Fruit fly (Drosophila melanogaster) whole organism, wandering third instar larva: ENCODE results near the gene Nep6.

ENCODE experiments used
- Abd-B ChIP-seq: fragments of >200 bp; optimal IDR thresholded peaks from 2 replicates; lab custom pipeline; 2017; ENCODE audit warnings: missing biosample characterization, missing genetic modification characterization
- CG32264 ChIP-seq: fragments of 200-800 bp; sonication (Bioruptor generic); optimal IDR thresholded peaks from 2 replicates; lab custom pipeline; 2016; ENCODE audit warnings: missing biosample characterization, missing genetic modification characterization
- CG9705 ChIP-seq: fragments of 200-800 bp; sonication (Bioruptor generic); optimal IDR thresholded peaks from 2 replicates; lab custom pipeline; 2018; ENCODE audit warnings: missing biosample characterization, mild to moderate bottlenecking, missing genetic modification characterization
- CrebA ChIP-seq: fragments of 200-800 bp; sonication (Bioruptor generic); optimal IDR thresholded peaks from 2 replicates; lab custom pipeline; 2016; ENCODE audit warnings: missing biosample characterization, mild to moderate bottlenecking, missing genetic modification characterization, borderline replicate concordance
- Dfd ChIP-seq: fragments of >200 bp; optimal IDR thresholded peaks from 2 replicates; lab custom pipeline; 2017; ENCODE audit warnings: missing biosample characterization, missing genetic modification characterization
- Dif ChIP-seq: fragments of 200-275, 200-300 bp; sonication (Bioruptor generic); optimal IDR thresholded peaks from 2 replicates; lab custom pipeline; 2018; ENCODE audit warnings: missing biosample characterization, missing genetic modification characterization; ENCODE audit not compliant: partially characterized antibody
- GATAd ChIP-seq: sonication (Bioruptor generic); optimal IDR thresholded peaks from 2 replicates; lab custom pipeline; 2016; ENCODE audit warnings: missing biosample characterization, missing genetic modification characterization
- HLH106 ChIP-seq: fragments of 200-800 bp; optimal IDR thresholded peaks from 3 replicates; lab custom pipeline; 2019; ENCODE audit warnings: missing biosample characterization, mild to moderate bottlenecking, missing genetic modification characterization, moderate library complexity
- Hnf4 ChIP-seq: fragments of 200-800 bp; sonication (Bioruptor generic); optimal IDR thresholded peaks from 2 replicates; lab custom pipeline; 2016; ENCODE audit warnings: missing biosample characterization, mild to moderate bottlenecking, missing genetic modification characterization
- Hr78 ChIP-seq: fragments of >200 bp; optimal IDR thresholded peaks from 2 replicates; lab custom pipeline; 2017; ENCODE audit warnings: missing biosample characterization, missing genetic modification characterization
- Hr83 ChIP-seq: fragments of 200-300 bp; sonication (Bioruptor generic); optimal IDR thresholded peaks from 2 replicates; lab custom pipeline; 2016; ENCODE audit warnings: missing biosample characterization, mild to moderate bottlenecking, missing genetic modification characterization, moderate library complexity; ENCODE audit not compliant: poor library complexity, severe bottlenecking
- Jra ChIP-seq: sonication (Bioruptor generic); optimal IDR thresholded peaks from 2 replicates; lab custom pipeline; 2016; ENCODE audit warnings: missing biosample characterization, missing genetic modification characterization
- Mio ChIP-seq: sonication (Bioruptor generic); optimal IDR thresholded peaks from 2 replicates; lab custom pipeline; 2016; ENCODE audit warnings: missing biosample characterization, missing genetic modification characterization
- Myc ChIP-seq: fragments of >200 bp; optimal IDR thresholded peaks from 2 replicates; lab custom pipeline; 2017
- N ChIP-seq: fragments of >200 bp; optimal IDR thresholded peaks from 2 replicates; lab custom pipeline; 2018; ENCODE audit warnings: missing biosample characterization, missing external identifiers, missing genetic modification characterization
- OdsH ChIP-seq: fragments of 200-800 bp; sonication (Bioruptor generic); optimal IDR thresholded peaks from 2 replicates; lab custom pipeline; 2016; ENCODE audit warnings: missing biosample characterization, mild to moderate bottlenecking, missing genetic modification characterization
- Rel ChIP-seq, 2 experiments: fragments of 200-800 bp; sonication (Bioruptor generic) in 1 of 2; optimal IDR thresholded peaks; 2 replicates in 1 of 2; 3 replicates in 1 of 2; lab custom pipeline; 2016 to 2019; ENCODE audit warnings: mild to moderate bottlenecking in 2 of 2, missing biosample characterization in 2 of 2, missing genetic modification characterization in 2 of 2, moderate library complexity in 1 of 2
- Sp1 ChIP-seq: fragments of 200-800 bp; sonication (Bioruptor generic); optimal IDR thresholded peaks from 3 replicates; lab custom pipeline; 2019; ENCODE audit warnings: missing biosample characterization, mild to moderate bottlenecking, missing genetic modification characterization, moderate library complexity
- Vsx2 ChIP-seq: fragments of 200-300, 225-300 bp; sonication (Bioruptor generic); optimal IDR thresholded peaks from 2 replicates; lab custom pipeline; 2018; ENCODE audit warnings: missing biosample characterization, missing genetic modification characterization; ENCODE audit not compliant: partially characterized antibody
- br ChIP-seq: fragments of 200-800 bp; sonication (Bioruptor generic); optimal IDR thresholded peaks from 2 replicates; lab custom pipeline; 2016; ENCODE audit warnings: missing biosample characterization, missing genetic modification characterization
- brk ChIP-seq: fragments of 200-800 bp; sonication (Bioruptor generic); optimal IDR thresholded peaks from 2 replicates; lab custom pipeline; 2016; ENCODE audit warnings: missing biosample characterization, mild to moderate bottlenecking, missing genetic modification characterization
- dl ChIP-seq, 2 experiments: fragments of 175-275, 200-275 bp in 1 of 2; fragments of 200-275 bp in 1 of 2; sonication (Bioruptor generic); optimal IDR thresholded peaks; lab custom pipeline; 2018; ENCODE audit warnings: mild to moderate bottlenecking in 2 of 2, missing biosample characterization in 2 of 2, missing genetic modification characterization in 2 of 2, moderate library complexity in 2 of 2; ENCODE audit not compliant: partially characterized antibody in 2 of 2, insufficient read depth in 1 of 2
- dmrt93B ChIP-seq: fragments of 200-800 bp; sonication (Bioruptor generic); optimal IDR thresholded peaks from 2 replicates; lab custom pipeline; 2018; ENCODE audit warnings: missing biosample characterization, mild to moderate bottlenecking, missing genetic modification characterization
- dsf ChIP-seq: sonication (Bioruptor generic); optimal IDR thresholded peaks from 2 replicates; lab custom pipeline; 2016; ENCODE audit warnings: missing biosample characterization, missing genetic modification characterization, borderline replicate concordance
- ey ChIP-seq: fragments of 200-800 bp; sonication (Bioruptor generic); optimal IDR thresholded peaks from 2 replicates; lab custom pipeline; 2016; ENCODE audit warnings: missing biosample characterization, missing genetic modification characterization
- foxo ChIP-seq, 2 experiments: fragments of 200-800 bp; sonication (Bioruptor generic); optimal IDR thresholded peaks; 2 replicates in 1 of 2; 3 replicates in 1 of 2; lab custom pipeline; 2016 to 2017; ENCODE audit warnings: missing biosample characterization in 2 of 2, missing genetic modification characterization in 2 of 2
- fru ChIP-seq: fragments of 200-800 bp; sonication (Bioruptor generic); optimal IDR thresholded peaks from 3 replicates; lab custom pipeline; 2016; ENCODE audit warnings: missing biosample characterization, mild to moderate bottlenecking, missing genetic modification characterization
- h ChIP-seq: fragments of 200-800 bp; sonication (Bioruptor generic); optimal IDR thresholded peaks from 3 replicates; lab custom pipeline; 2016; ENCODE audit warnings: missing biosample characterization, mild to moderate bottlenecking, missing genetic modification characterization
- jim ChIP-seq: fragments of 175-275, 200-325 bp; sonication (Bioruptor generic); optimal IDR thresholded peaks from 2 replicates; lab custom pipeline; 2016; ENCODE audit warnings: missing biosample characterization, mild to moderate bottlenecking, missing genetic modification characterization
- lola ChIP-seq: fragments of >200 bp; optimal IDR thresholded peaks from 2 replicates; lab custom pipeline; 2017; ENCODE audit warnings: missing biosample characterization, missing genetic modification characterization
- pan ChIP-seq: fragments of >200 bp; optimal IDR thresholded peaks from 2 replicates; lab custom pipeline; 2017
- psq ChIP-seq: fragments of 200-800 bp; sonication (Bioruptor generic); optimal IDR thresholded peaks from 3 replicates; lab custom pipeline; 2017; ENCODE audit warnings: missing biosample characterization, mild to moderate bottlenecking, missing genetic modification characterization, moderate library complexity
- rgr ChIP-seq: fragments of 200-800 bp; sonication (Bioruptor generic); optimal IDR thresholded peaks from 3 replicates; lab custom pipeline; 2016; ENCODE audit warnings: missing biosample characterization, mild to moderate bottlenecking, missing genetic modification characterization
- sage ChIP-seq: fragments of 200-800 bp; sonication (Bioruptor generic); optimal IDR thresholded peaks from 2 replicates; lab custom pipeline; 2016; ENCODE audit warnings: missing biosample characterization, mild to moderate bottlenecking, missing genetic modification characterization
- sv ChIP-seq: fragments of 200-800 bp; sonication (Bioruptor generic); optimal IDR thresholded peaks from 3 replicates; lab custom pipeline; 2016; ENCODE audit warnings: missing biosample characterization, missing genetic modification characterization
- tai ChIP-seq: sonication (Bioruptor generic); optimal IDR thresholded peaks from 2 replicates; lab custom pipeline; 2016; ENCODE audit warnings: missing biosample characterization, missing genetic modification characterization
- usp ChIP-seq: fragments of >200 bp; optimal IDR thresholded peaks from 2 replicates; lab custom pipeline; 2017; ENCODE audit warnings: missing biosample characterization, missing genetic modification characterization
- woc ChIP-seq: sonication (Bioruptor generic); optimal IDR thresholded peaks from 2 replicates; lab custom pipeline; 2016; ENCODE audit warnings: missing biosample characterization, mild to moderate bottlenecking, missing genetic modification characterization

Nep6 gene

dm6 chrX:12760466-12761133 is 40.9 kb upstream of the Nep6 start, which contains the start of gene Paics:
Paics (minus strand) TSS chrX:12760617.
- TF ChIP-seq CG32264 = no peak
- no peak for TF ChIP-seq Abd-B (GFP tag; lab: Kevin White, UChicago)
- TF ChIP-seq h = peak; percentile 61
- TF ChIP-seq Sp1 (GFP tag; lab: Kevin White, UChicago) = peak; percentile 64
- no peak for TF ChIP-seq dl (GFP tag; optimal IDR thresholded peaks at IDR 0.05; lab: Kevin White, UChicago; ENCODE audit: insufficient read depth in 1 of 2, partially characterized antibody in 2 of 2)
- TF ChIP-seq fru (GFP tag; lab: Kevin White, UChicago) = peak; percentile 82
- peak; percentile 43 for TF ChIP-seq dmrt93B
- peak in 1 of 2 experiments; percentile 80 for TF ChIP-seq foxo (GFP tag; optimal IDR thresholded peaks at IDR 0.05; lab: Kevin White, UChicago)
- TF ChIP-seq rgr (GFP tag; lab: Kevin White, UChicago) = peak; percentile 22
- TF ChIP-seq Hnf4 (GFP tag; lab: Kevin White, UChicago) = no peak
- TF ChIP-seq N (GFP tag; lab: Kevin White, UChicago) = no peak
- TF ChIP-seq brk (GFP tag; lab: Kevin White, UChicago) = no peak
- TF ChIP-seq Hr83 (GFP tag; lab: Kevin White, UChicago) = no peak
- no peak for TF ChIP-seq Dif (GFP tag; lab: Kevin White, UChicago)
- peak; percentile 49 for TF ChIP-seq br
- no peak for TF ChIP-seq Dfd (GFP tag; lab: Kevin White, UChicago)
- TF ChIP-seq Jra (GFP tag; lab: Kevin White, UChicago) = no peak
- TF ChIP-seq GATAd (GFP tag; lab: Kevin White, UChicago) = peak; percentile 26
- peak; percentile 25 for TF ChIP-seq pan (lab: Kevin White, UChicago)
- no peak for TF ChIP-seq jim (GFP tag; lab: Kevin White, UChicago)
- peak; percentile 68 for TF ChIP-seq psq (GFP tag; lab: Kevin White, UChicago)
- no peak for TF ChIP-seq Vsx2 (GFP tag; lab: Kevin White, UChicago)
- TF ChIP-seq ey (GFP tag; lab: Kevin White, UChicago) = peak; percentile 43
- TF ChIP-seq sv (GFP tag; lab: Kevin White, UChicago) = no peak
- TF ChIP-seq tai (GFP tag; lab: Kevin White, UChicago) = no peak
- TF ChIP-seq dsf (GFP tag; lab: Kevin White, UChicago) = no peak
- TF ChIP-seq Mio (GFP tag; lab: Kevin White, UChicago) = no peak
- no peak for TF ChIP-seq CG9705 (GFP tag; lab: Kevin White, UChicago)
- TF ChIP-seq Myc (lab: Kevin White, UChicago) = no peak
- no peak for TF ChIP-seq Hr78 (GFP tag; lab: Kevin White, UChicago)
- TF ChIP-seq lola = no peak
- TF ChIP-seq usp = no peak
- TF ChIP-seq woc (GFP tag; lab: Kevin White, UChicago) = peak; percentile 80
- no peak for TF ChIP-seq CrebA (GFP tag; lab: Kevin White, UChicago)
- no peak for TF ChIP-seq sage
- TF ChIP-seq OdsH (GFP tag; lab: Kevin White, UChicago) = peak; percentile 35
- peak; percentile 64 for TF ChIP-seq HLH106 (tag; lab: Kevin White, UChicago)
- no peak for TF ChIP-seq Rel (GFP tag; optimal IDR thresholded peaks at IDR 0.05; lab: Kevin White, UChicago)
- TF ChIP-seq Rel (tag; optimal IDR thresholded peaks at IDR 0.05; lab: Kevin White, UChicago) = peak; percentile 9

- no peak for TF ChIP-seq Dif (GFP tag; lab: Kevin White, UChicago)
- TF ChIP-seq fru (GFP tag; lab: Kevin White, UChicago) = no peak
- TF ChIP-seq brk (GFP tag; lab: Kevin White, UChicago) = no peak
- no peak for TF ChIP-seq HLH106 (tag; lab: Kevin White, UChicago)
- no peak for TF ChIP-seq rgr (GFP tag; lab: Kevin White, UChicago)
- TF ChIP-seq Jra (GFP tag; lab: Kevin White, UChicago) = no peak
- no peak for TF ChIP-seq h
- no peak for TF ChIP-seq CrebA (GFP tag; lab: Kevin White, UChicago)
- TF ChIP-seq jim (GFP tag; lab: Kevin White, UChicago) = no peak
- TF ChIP-seq foxo (GFP tag; optimal IDR thresholded peaks at IDR 0.05; lab: Kevin White, UChicago) = no peak
- TF ChIP-seq Myc (lab: Kevin White, UChicago) = no peak
- no peak for TF ChIP-seq tai (GFP tag; lab: Kevin White, UChicago)
- TF ChIP-seq dsf (GFP tag; lab: Kevin White, UChicago) = no peak
- no peak for TF ChIP-seq psq (GFP tag; lab: Kevin White, UChicago)
- no peak for TF ChIP-seq dl (GFP tag; optimal IDR thresholded peaks at IDR 0.05; lab: Kevin White, UChicago; ENCODE audit: insufficient read depth in 1 of 2, partially characterized antibody in 2 of 2)
- no peak for TF ChIP-seq Hr78 (GFP tag; lab: Kevin White, UChicago)
- no peak for TF ChIP-seq Dfd (GFP tag; lab: Kevin White, UChicago)
These were observed 38.0 kb upstream of the Nep6 start, which contains the start of gene pira for dm6 chrX:12763467-12763866. pira (minus strand) TSS chrX:12763611.
